6 worm cellular contexts compared by ENCODE assay signal in genomic region chrV:1459374-1459926, ce11.
TF ChIP-seq lines count a peak whose summit lies in the region.

No protein-coding gene starts in this region.

TF ChIP-seq in whole organism, L1 larva, 84 proteins besides CTCF, POLR2A, EP300 and RAD21:
- TF ChIP-seq rnt-1 (tag; optimal IDR thresholded peaks at IDR 0.05; lab: Kevin White, UChicago): no peak
- peak; percentile 18 for TF ChIP-seq nhr-20 (tag; optimal IDR thresholded peaks at IDR 0.05; lab: Kevin White, UChicago)
- peak in 1 of 2 experiments; percentile 12 for TF ChIP-seq lin-35 (GFP tag; optimal IDR thresholded peaks at IDR 0.05; lab: Kevin White, UChicago)
- TF ChIP-seq jun-1 (tag; optimal IDR thresholded peaks at IDR 0.05; lab: Kevin White, UChicago): peak; percentile 44
- TF ChIP-seq elt-2 (tag; optimal IDR thresholded peaks at IDR 0.05; lab: Kevin White, UChicago): peak; percentile 79
- TF ChIP-seq efl-1 (optimal IDR thresholded peaks at IDR 0.05; lab: Kevin White, UChicago): no peak
- TF ChIP-seq efl-1 (GFP tag; optimal IDR thresholded peaks at IDR 0.05 in 1 of 2; lab: Kevin White, UChicago): peak in 1 of 2 experiments; percentile 91
- TF ChIP-seq lin-14 (GFP tag; optimal IDR thresholded peaks at IDR 0.05; lab: Kevin White, UChicago): no peak

TF ChIP-seq in whole organism, L2 larva, 48 proteins besides CTCF, POLR2A, EP300 and RAD21:
- TF ChIP-seq gmeb-1 (tag; optimal IDR thresholded peaks at IDR 0.05; lab: Kevin White, UChicago) (peak; percentile 14), peb-1 (tag; optimal IDR thresholded peaks at IDR 0.05; lab: Kevin White, UChicago) (no peak), fos-1 (tag; optimal IDR thresholded peaks at IDR 0.05; lab: Kevin White, UChicago) (peak; percentile 33), sma-9 (GFP tag; optimal IDR thresholded peaks at IDR 0.05; lab: Kevin White, UChicago) (peak; percentile 56), sma-9 (tag; optimal IDR thresholded peaks at IDR 0.05; lab: Kevin White, UChicago) (no peak), lin-13 (GFP tag; optimal IDR thresholded peaks at IDR 0.05; lab: Kevin White, UChicago) (no peak), elt-3 (tag; optimal IDR thresholded peaks at IDR 0.05; lab: Kevin White, UChicago) (no peak), zag-1 (tag; optimal IDR thresholded peaks at IDR 0.05; lab: Kevin White, UChicago) (no peak), crh-2 (tag; optimal IDR thresholded peaks at IDR 0.05; lab: Kevin White, UChicago) (peak; percentile 2)

TF ChIP-seq in whole organism, L3 larva, 47 proteins besides CTCF, POLR2A, EP300 and RAD21:
- TF ChIP-seq jun-1 (tag; optimal IDR thresholded peaks at IDR 0.05; lab: Kevin White, UChicago) (peak; percentile 64), elt-2 (tag; optimal IDR thresholded peaks at IDR 0.05; lab: Kevin White, UChicago) (peak; percentile 85), ztf-4 (tag; optimal IDR thresholded peaks at IDR 0.05; lab: Kevin White, UChicago) (no peak), ztf-11 (tag; optimal IDR thresholded peaks at IDR 0.05; lab: Kevin White, UChicago) (no peak), elt-1 (tag; optimal IDR thresholded peaks at IDR 0.05; lab: Kevin White, UChicago) (no peak), pqm-1 (tag; optimal IDR thresholded peaks at IDR 0.05; lab: Kevin White, UChicago) (peak; percentile 96), pha-4 (tag; optimal IDR thresholded peaks at IDR 0.05; lab: Kevin White, UChicago) (peak; percentile 67)

TF ChIP-seq in whole organism, L4 larva, 104 proteins besides CTCF, POLR2A, EP300 and RAD21:
- peak; percentile 81 for TF ChIP-seq dmd-6 (GFP tag; IDR thresholded peaks at IDR 0.05; lab: Robert Waterston, UW)
- TF ChIP-seq mxl-2 (GFP tag; conservative IDR thresholded peaks at IDR 0.05; lab: Robert Waterston, UW): peak; percentile 78
- peak; percentile 44 for TF ChIP-seq dve-1 (tag; optimal IDR thresholded peaks at IDR 0.05; lab: Kevin White, UChicago; ENCODE audit: insufficient read depth)
- peak; percentile 67 for TF ChIP-seq nhr-28 (tag; optimal IDR thresholded peaks at IDR 0.05; lab: Kevin White, UChicago)
- no peak for TF ChIP-seq daf-16 (GFP tag; optimal IDR thresholded peaks at IDR 0.05; lab: Kevin White, UChicago)
- peak; percentile 81 for TF ChIP-seq daf-16 (tag; optimal IDR thresholded peaks at IDR 0.05; lab: Kevin White, UChicago)
- TF ChIP-seq nhr-77 (tag; optimal IDR thresholded peaks at IDR 0.05; lab: Kevin White, UChicago): peak; percentile 47
- peak; percentile 18; the same call in 1 of the 2 replicates for TF ChIP-seq php-3 (GFP tag; IDR thresholded peaks at IDR 0.05; lab: Robert Waterston, UW)
- peak; percentile 66 for TF ChIP-seq hlh-11 (tag; optimal IDR thresholded peaks at IDR 0.05; lab: Kevin White, UChicago)
- no peak for TF ChIP-seq jun-1 (tag; optimal IDR thresholded peaks at IDR 0.05; lab: Kevin White, UChicago)
- TF ChIP-seq hmg-1.1 (GFP tag; IDR thresholded peaks at IDR 0.05; lab: Robert Waterston, UW): no peak
- no peak for TF ChIP-seq ztf-7 (tag; optimal IDR thresholded peaks at IDR 0.05; lab: Kevin White, UChicago)
- peak; percentile 43 for TF ChIP-seq hlh-30 (tag; optimal IDR thresholded peaks at IDR 0.05; lab: Kevin White, UChicago; ENCODE audit: insufficient read depth)
- TF ChIP-seq aha-1 (tag; lab: Kevin White, UChicago): peak; percentile 66
- TF ChIP-seq nhr-48 (tag; optimal IDR thresholded peaks at IDR 0.05; lab: Kevin White, UChicago): peak; percentile 18
- TF ChIP-seq lin-29 (GFP tag; IDR thresholded peaks at IDR 0.05; lab: Robert Waterston, UW): no peak
- no peak for TF ChIP-seq F37D6.2 (tag; optimal IDR thresholded peaks at IDR 0.05; lab: Kevin White, UChicago)
- TF ChIP-seq pqm-1 (tag; optimal IDR thresholded peaks at IDR 0.05; lab: Kevin White, UChicago): peak; percentile 43

TF ChIP-seq in whole organism, late embryonic, 69 proteins besides CTCF, POLR2A, EP300 and RAD21:
- peak; percentile 68 for TF ChIP-seq elt-2 (tag; optimal IDR thresholded peaks at IDR 0.05; lab: Kevin White, UChicago)
- TF ChIP-seq ztf-16 (tag; optimal IDR thresholded peaks at IDR 0.05; lab: Kevin White, UChicago): no peak
- no peak for TF ChIP-seq ceh-48 (tag; optimal IDR thresholded peaks at IDR 0.05; lab: Kevin White, UChicago)

TF ChIP-seq in whole organism, young adult, 124 proteins besides CTCF, POLR2A, EP300 and RAD21:
- TF ChIP-seq nhr-80 (tag; optimal IDR thresholded peaks at IDR 0.05; lab: Kevin White, UChicago) (peak; percentile 79), B0336.3 (GFP tag; IDR thresholded peaks at IDR 0.05; lab: Robert Waterston, UW) (0 out of 2 replicates have a peak, but pooled peaks have one; percentile 16), ceh-79 (tag; optimal IDR thresholded peaks at IDR 0.05; lab: Kevin White, UChicago) (no peak)
TF ChIP-seq in whole organism, young adult: peak in this region for 2.
